Worm (Caenorhabditis elegans) whole organism, midembryonic: ENCODE measurements around the gene F46B3.7.

Experiments used
- T22C8.4 ChIP-seq: fragments of 200-800 bp; sonication (Bioruptor generic); IDR thresholded peaks from 2 replicates; pipeline ENCODE4 v1.3.6; 2022; ENCODE audit warnings: missing genetic modification characterization, missing compliant biosample characterization
- cog-1 ChIP-seq: sonication (generic microtip); optimal IDR thresholded peaks from 2 replicates; lab custom pipeline; 2016; ENCODE audit warnings: missing genetic modification characterization, missing compliant biosample characterization
- flt-1 ChIP-seq: fragments of 200-800 bp; sonication (Bioruptor generic); IDR thresholded peaks from 2 replicates; pipeline ENCODE4 v1.3.6; 2022; ENCODE audit warnings: missing genetic modification characterization, missing compliant biosample characterization
- klf-2 ChIP-seq: fragments of 200-800 bp; sonication (Bioruptor generic); conservative IDR thresholded peaks from 2 replicates; pipeline ENCODE4 v1.3.6; 2022; ENCODE audit warnings: missing genetic modification reagents, missing genetic modification characterization, missing compliant biosample characterization
- med-1 ChIP-seq: sonication (generic microtip); optimal IDR thresholded peaks from 2 replicates; lab custom pipeline; 2017; ENCODE audit warnings: missing genetic modification characterization, mild to moderate bottlenecking, missing compliant biosample characterization, antibody characterized with exemption, missing genetic modification reagents; ENCODE audit not compliant: insufficient read depth
- ref-1 ChIP-seq: fragments of 200-800 bp; sonication (Bioruptor generic); conservative IDR thresholded peaks from 2 replicates; pipeline ENCODE4 v1.3.6; 2022; ENCODE audit warnings: missing genetic modification reagents, missing genetic modification characterization, missing compliant biosample characterization
- tab-1 ChIP-seq: fragments of 200-800 bp; sonication (Bioruptor generic); IDR thresholded peaks from 2 replicates; pipeline ENCODE4 v1.3.6; 2022; ENCODE audit warnings: missing genetic modification characterization, missing compliant biosample characterization
- ztf-23 ChIP-seq: fragments of 200-800 bp; sonication (Bioruptor generic); IDR thresholded peaks from 2 replicates; pipeline ENCODE4 v1.3.6; 2022; ENCODE audit warnings: missing genetic modification reagents, missing genetic modification characterization, missing compliant biosample characterization
- ztf-29 ChIP-seq: fragments of 200-800 bp; sonication (Bioruptor generic); IDR thresholded peaks from 2 replicates; pipeline ENCODE4 v1.3.6; 2022; ENCODE audit warnings: missing genetic modification reagents, missing genetic modification characterization, missing compliant biosample characterization

Gene F46B3.7

ce11 chrV:20618632-20619031 is at the start of gene F46B3.7:
Gene F46B3.7, minus strand, starts transcription at chrV:20618732.
- TF ChIP-seq ztf-23 (no peak), ref-1 (GFP tag; lab: Robert Waterston, UW) (no peak), klf-2 (GFP tag; lab: Robert Waterston, UW) (no peak), med-1 (GFP tag; lab: Kevin White, UChicago) (no peak), cog-1 (tag; lab: Kevin White, UChicago) (no peak), ztf-29 (no peak), flt-1 (no peak), tab-1 (GFP tag; lab: Robert Waterston, UW) (no peak), T22C8.4 (GFP tag; lab: Robert Waterston, UW) (no peak)

DNA sequence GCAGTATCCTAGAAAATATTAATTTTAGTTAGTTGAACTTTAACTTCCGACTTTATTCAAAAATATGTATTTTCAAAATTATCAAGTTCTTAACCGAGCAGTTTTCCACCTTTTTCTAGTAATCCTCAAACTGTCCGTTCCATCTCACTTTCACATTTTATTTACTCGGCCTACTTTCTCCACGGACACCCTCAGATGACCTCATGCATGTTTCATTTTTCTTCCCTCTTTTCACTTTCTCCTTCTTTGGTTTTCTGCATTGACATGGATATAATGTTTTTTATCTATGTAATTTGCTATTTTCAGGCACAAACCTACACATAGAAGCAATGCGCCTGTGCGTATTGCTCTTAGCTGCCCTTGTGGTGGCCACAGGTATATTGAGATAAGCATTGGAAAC is 48.4 kb upstream of the F46B3.7 start, which contains the start of gene mlt-11:
Gene mlt-11 (plus strand): TSS at position 301 of the 400 bp plus-strand sequence.
- TF ChIP-seq ref-1 (GFP tag; lab: Robert Waterston, UW) (no peak), ztf-29 (no peak), klf-2 (GFP tag; lab: Robert Waterston, UW) (no peak), flt-1 (no peak), ztf-23 (no peak)

DNA sequence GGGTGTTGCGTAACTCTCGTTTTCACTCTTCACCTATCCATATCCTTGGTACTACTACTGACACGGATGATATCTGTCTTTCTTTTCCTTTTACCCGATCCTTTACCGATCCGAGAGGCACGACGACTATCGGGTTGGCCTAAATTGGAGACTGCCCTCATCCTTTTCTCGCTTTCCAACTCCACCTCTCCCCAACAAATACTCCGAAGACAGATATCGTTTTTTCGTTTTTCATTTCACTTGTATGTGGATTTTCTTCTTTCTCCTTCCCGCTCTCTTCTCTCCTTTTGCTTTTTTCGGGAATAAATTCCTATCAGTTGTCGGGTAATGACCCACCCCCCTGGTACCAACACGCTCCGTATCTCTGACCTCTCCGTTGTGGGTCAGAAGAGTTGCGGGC is 46.4 kb upstream of the F46B3.7 start:
- no peak for TF ChIP-seq tab-1 (GFP tag; lab: Robert Waterston, UW)
- no peak for TF ChIP-seq med-1 (GFP tag; lab: Kevin White, UChicago)
- no peak for TF ChIP-seq T22C8.4 (GFP tag; lab: Robert Waterston, UW)

ce11 chrV:20663736-20664135 is 45.2 kb upstream of the F46B3.7 start:
- TF ChIP-seq ref-1 (GFP tag; lab: Robert Waterston, UW) (no peak), tab-1 (GFP tag; lab: Robert Waterston, UW) (no peak), flt-1 (no peak), med-1 (GFP tag; lab: Kevin White, UChicago) (no peak), T22C8.4 (GFP tag; lab: Robert Waterston, UW) (no peak), klf-2 (GFP tag; lab: Robert Waterston, UW) (no peak), ztf-29 (no peak)

DNA sequence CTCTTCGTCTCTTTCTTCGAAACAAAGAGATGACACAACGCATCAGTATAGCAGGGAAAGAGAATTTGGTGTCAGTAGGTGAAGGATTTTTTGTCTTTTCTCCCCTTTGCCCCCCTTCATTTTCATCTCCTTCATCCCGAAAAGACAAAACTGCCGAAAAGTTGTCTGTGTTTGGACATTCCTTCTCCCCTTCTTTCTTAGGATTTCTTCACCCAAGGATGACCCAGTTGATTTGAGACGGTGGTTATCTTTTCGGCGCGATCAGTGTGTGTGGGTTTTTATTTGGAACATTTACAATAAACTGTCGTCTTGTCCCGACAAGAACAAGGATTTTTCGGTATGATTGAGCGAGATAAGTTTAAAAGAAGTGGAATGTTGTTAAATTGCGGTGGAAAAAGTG is 43.9 kb upstream of the F46B3.7 start:
- no peak for TF ChIP-seq klf-2 (GFP tag; lab: Robert Waterston, UW)
- no peak for TF ChIP-seq ref-1 (GFP tag; lab: Robert Waterston, UW)
- TF ChIP-seq T22C8.4 (GFP tag; lab: Robert Waterston, UW): no peak
- no peak for TF ChIP-seq ztf-29
- no peak for TF ChIP-seq tab-1 (GFP tag; lab: Robert Waterston, UW)
- no peak for TF ChIP-seq med-1 (GFP tag; lab: Kevin White, UChicago)
- TF ChIP-seq flt-1: no peak
- no peak for TF ChIP-seq cog-1 (tag; lab: Kevin White, UChicago)
- no peak for TF ChIP-seq ztf-23

ce11 chrV:20660025-20660424 is 41.5 kb upstream of the F46B3.7 start, which contains the start of gene W01F3.2:
Gene W01F3.2, plus strand, starts transcription at chrV:20660325.
- TF ChIP-seq tab-1 (GFP tag; lab: Robert Waterston, UW): no peak
- no peak for TF ChIP-seq ref-1 (GFP tag; lab: Robert Waterston, UW)
- no peak for TF ChIP-seq ztf-23
- no peak for TF ChIP-seq T22C8.4 (GFP tag; lab: Robert Waterston, UW)
- TF ChIP-seq ztf-29: no peak
- no peak for TF ChIP-seq med-1 (GFP tag; lab: Kevin White, UChicago)
- no peak for TF ChIP-seq flt-1
- no peak for TF ChIP-seq cog-1 (tag; lab: Kevin White, UChicago)

DNA sequence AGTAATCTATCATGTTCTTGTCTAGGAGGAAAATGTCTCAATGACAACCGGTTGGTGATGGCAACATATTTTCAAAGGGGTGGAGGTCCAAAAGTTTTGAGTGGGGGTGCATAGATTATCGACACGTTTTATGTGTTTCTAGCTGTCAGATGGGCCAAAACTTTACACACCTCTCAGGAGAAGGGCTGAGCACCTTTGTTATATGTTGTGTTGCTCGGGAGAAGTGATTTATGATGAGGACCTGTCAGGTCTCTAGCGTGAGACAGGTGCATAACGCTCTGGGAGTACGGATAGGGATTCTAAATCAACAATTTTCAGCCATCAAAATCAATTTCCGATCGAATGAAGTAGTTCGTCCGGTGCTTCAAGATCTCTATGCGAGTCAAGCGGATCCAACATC is 38.1 kb upstream of the F46B3.7 start:
- TF ChIP-seq tab-1 (GFP tag; lab: Robert Waterston, UW): no peak
- TF ChIP-seq ref-1 (GFP tag; lab: Robert Waterston, UW): no peak
- TF ChIP-seq T22C8.4 (GFP tag; lab: Robert Waterston, UW): no peak
- no peak for TF ChIP-seq ztf-29
- TF ChIP-seq ztf-23: no peak
- no peak for TF ChIP-seq klf-2 (GFP tag; lab: Robert Waterston, UW)
- TF ChIP-seq flt-1: no peak
- TF ChIP-seq med-1 (GFP tag; lab: Kevin White, UChicago): no peak
- no peak for TF ChIP-seq cog-1 (tag; lab: Kevin White, UChicago)

ce11 chrV:20655174-20655573 is 36.6 kb upstream of the F46B3.7 start:
- TF ChIP-seq tab-1 (GFP tag; lab: Robert Waterston, UW) (no peak), ztf-23 (no peak), klf-2 (GFP tag; lab: Robert Waterston, UW) (no peak), flt-1 (no peak), T22C8.4 (GFP tag; lab: Robert Waterston, UW) (no peak), cog-1 (tag; lab: Kevin White, UChicago) (no peak), ztf-29 (no peak), ref-1 (GFP tag; lab: Robert Waterston, UW) (no peak), med-1 (GFP tag; lab: Kevin White, UChicago) (no peak)

DNA sequence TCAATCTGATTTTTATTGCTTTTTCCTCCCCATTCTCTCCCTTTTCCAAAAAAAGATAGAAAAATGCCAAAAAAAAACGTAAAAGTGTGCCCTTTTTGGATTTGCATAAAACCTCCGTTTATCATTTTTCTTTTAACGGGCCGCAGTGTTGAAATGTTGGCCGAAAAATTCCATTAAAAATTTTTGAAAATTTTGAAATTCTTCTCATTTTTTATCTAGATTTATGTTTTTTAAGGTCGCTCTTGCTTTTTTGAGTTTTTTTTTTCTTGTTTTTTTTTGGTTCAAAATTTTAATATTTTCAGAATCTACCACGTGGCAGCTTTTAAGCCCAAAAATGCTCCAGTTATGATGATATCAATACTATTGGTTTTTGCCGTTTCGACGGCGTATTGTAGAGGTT is 35.8 kb upstream of the F46B3.7 start, which contains the start of gene mnr-1:
Gene mnr-1 (plus strand): TSS at position 301 of the 400 bp plus-strand sequence.
- TF ChIP-seq flt-1 (no peak), ztf-23 (no peak), ztf-29 (no peak)

ce11 chrV:20651923-20652322 is 33.4 kb upstream of the F46B3.7 start:
- no peak for TF ChIP-seq med-1 (GFP tag; lab: Kevin White, UChicago)
- TF ChIP-seq flt-1: no peak
- no peak for TF ChIP-seq T22C8.4 (GFP tag; lab: Robert Waterston, UW)
- no peak for TF ChIP-seq ref-1 (GFP tag; lab: Robert Waterston, UW)
- no peak for TF ChIP-seq ztf-29
- no peak for TF ChIP-seq cog-1 (tag; lab: Kevin White, UChicago)
- no peak for TF ChIP-seq tab-1 (GFP tag; lab: Robert Waterston, UW)
- no peak for TF ChIP-seq ztf-23
- no peak for TF ChIP-seq klf-2 (GFP tag; lab: Robert Waterston, UW)
